Worm (Caenorhabditis elegans): Measurements from ENCODE around the gene lir-2.

DNA sequence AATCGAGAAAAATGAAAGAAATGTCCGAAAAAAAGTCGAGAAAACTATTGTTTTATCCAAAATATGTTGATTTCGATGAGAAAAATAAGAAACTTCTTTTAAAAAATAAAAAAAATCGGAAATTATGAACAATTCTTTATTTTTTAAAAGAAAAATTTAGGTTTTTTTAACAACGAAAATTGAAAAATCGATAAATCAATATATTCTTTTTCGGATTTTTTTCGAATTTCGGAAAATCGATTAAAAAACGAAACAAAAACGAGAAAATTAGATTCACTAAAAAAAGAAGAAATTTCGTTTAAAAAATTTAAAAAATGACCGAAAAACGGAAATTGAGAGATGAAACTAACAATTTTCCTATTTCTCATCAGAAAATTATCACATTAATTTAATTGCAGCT is 3.0 kb downstream of the lir-2 start:
- TF ChIP-seq ama-1 (optimal IDR thresholded peaks at IDR 0.05) = no peak
- TF ChIP-seq sea-1 (GFP tag; conservative IDR thresholded peaks at IDR 0.05) = no peak
- TF ChIP-seq ets-7 (tag; optimal IDR thresholded peaks at IDR 0.05) = no peak
- TF ChIP-seq flt-1 (GFP tag; IDR thresholded peaks at IDR 0.05) = no peak
- TF ChIP-seq tbx-11 (GFP tag; IDR thresholded peaks at IDR 0.05) = no peak
- no peak for TF ChIP-seq tra-4 (tag; optimal IDR thresholded peaks at IDR 0.05)
- TF ChIP-seq hmbx-1 (tag; optimal IDR thresholded peaks at IDR 0.05) = no peak
- TF ChIP-seq pes-1 (GFP tag; IDR thresholded peaks at IDR 0.05) = no peak
- TF ChIP-seq hnd-1 (tag; optimal IDR thresholded peaks at IDR 0.05) = no peak
- TF ChIP-seq hmg-4 (GFP tag; optimal IDR thresholded peaks at IDR 0.05) = no peak
- TF ChIP-seq F13C5.2 (tag; optimal IDR thresholded peaks at IDR 0.05) = no peak
- TF ChIP-seq B0310.2 (tag; optimal IDR thresholded peaks at IDR 0.05) = no peak
